Worm (Caenorhabditis elegans) whole organism, L2 larva: Measurements from ENCODE around the gene T01B10.5.

Experiments
- aly-2 ChIP-seq: fragments of 150-350 bp; optimal IDR thresholded peaks from 2 replicates; lab custom pipeline; 2014; ENCODE audit warnings: missing biosample characterization, missing genetic modification characterization
- ceh-82 ChIP-seq: fragments of 150-350 bp; optimal IDR thresholded peaks from 2 replicates; lab custom pipeline; 2014; ENCODE audit warnings: missing biosample characterization, missing genetic modification characterization
- lin-39 ChIP-seq: fragments of 150-350 bp; optimal IDR thresholded peaks from 2 replicates; lab custom pipeline; 2014; ENCODE audit warnings: missing biosample characterization, missing genetic modification reagents, missing genetic modification characterization
- lsy-2 ChIP-seq, 2 experiments: fragments of 150-350 bp in 1 of 2; sonication (generic microtip) in 1 of 2; optimal IDR thresholded peaks; 2 replicates each; lab custom pipeline; 2014 to 2017; ENCODE audit warnings: missing biosample characterization in 2 of 2, missing genetic modification characterization in 2 of 2
- nhr-11 ChIP-seq: fragments of 150-350 bp; optimal IDR thresholded peaks from 2 replicates; lab custom pipeline; 2014; ENCODE audit warnings: missing biosample characterization, missing genetic modification characterization
- nhr-25 ChIP-seq: fragments of 150-350 bp; sonication (generic microtip); optimal IDR thresholded peaks from 3 replicates; lab custom pipeline; 2014; ENCODE audit warnings: missing biosample characterization, missing genetic modification characterization
- snpc-4 ChIP-seq: fragments of 150-350 bp; optimal IDR thresholded peaks from 2 replicates; lab custom pipeline; 2014; ENCODE audit warnings: missing biosample characterization, missing genetic modification characterization

DNA sequence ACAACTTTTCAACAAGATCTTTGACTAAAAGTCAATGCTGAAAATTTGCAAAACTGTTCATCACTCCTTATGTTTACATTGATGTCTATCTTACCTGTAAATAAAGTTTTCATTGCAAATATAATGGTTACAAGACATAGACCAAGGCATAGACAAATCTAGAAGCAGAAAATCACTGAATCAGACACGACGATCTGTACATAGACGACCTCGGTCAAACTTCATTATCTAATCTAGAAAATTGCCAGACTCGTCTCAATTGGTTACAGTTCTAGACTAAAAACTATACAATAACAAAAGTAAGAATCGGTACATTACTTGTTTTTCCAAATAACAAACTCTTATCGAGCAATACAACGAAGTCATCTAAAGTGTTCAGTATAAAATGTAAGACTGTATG lies 5.8 kb downstream of the T01B10.5 start, which contains the start of gene grd-4:
- TF ChIP-seq snpc-4 (tag; lab: Kevin White, UChicago) (no peak), lsy-2 (tag; optimal IDR thresholded peaks at IDR 0.05; lab: Kevin White, UChicago) (no peak), nhr-25 (tag; lab: Kevin White, UChicago) (no peak), lin-39 (tag; lab: Kevin White, UChicago) (no peak), aly-2 (no peak), nhr-11 (tag; lab: Kevin White, UChicago) (no peak), ceh-82 (no peak)
